Fruit fly (Drosophila melanogaster): ENCODE data around the gene CG10375.
A peak's percentile ranks its signal among the peaks of the same experiment; 100 is the strongest.

CG10375 gene

dm6 chr3R:23767417-23767853 lies at the start of gene CG10375, which contains the start of gene CG10214 (continued):
- TF ChIP-seq run (tag; optimal IDR thresholded peaks at IDR 0.05) (no peak), trh (GFP tag; optimal IDR thresholded peaks at IDR 0.05) (peak; percentile 41), CG15514 (GFP tag; optimal IDR thresholded peaks at IDR 0.05) (peak; percentile 72), CG3163 (GFP tag; optimal IDR thresholded peaks at IDR 0.05) (peak; percentile 47), CG6854 (GFP tag; optimal IDR thresholded peaks at IDR 0.05) (peak; percentile 28), CG15011 (GFP tag; optimal IDR thresholded peaks at IDR 0.05) (no peak), vnd (GFP tag; IDR thresholded peaks at IDR 0.05; ENCODE audit: partially characterized antibody) (no peak), fd102C (GFP tag; optimal IDR thresholded peaks at IDR 0.05) (peak; percentile 15), da (GFP tag; optimal IDR thresholded peaks at IDR 0.05) (peak; percentile 71), lov (optimal IDR thresholded peaks at IDR 0.05) (no peak), lov (GFP tag; IDR thresholded peaks at IDR 0.05) (peak; percentile 74; the same call in 1 of the 3 replicates), wor (GFP tag; IDR thresholded peaks at IDR 0.05) (peak; percentile 44; the same call in 1 of the 2 replicates), dmrt99B (tag; optimal IDR thresholded peaks at IDR 0.05) (peak; percentile 46), CG3281 (GFP tag; optimal IDR thresholded peaks at IDR 0.05) (peak; percentile 70), CG31224 (GFP tag; IDR thresholded peaks at IDR 0.05) (no peak), CG3847 (GFP tag; IDR thresholded peaks at IDR 0.05) (peak; percentile 82), luna (GFP tag; optimal IDR thresholded peaks at IDR 0.05) (peak; percentile 18), CG18262 (tag; optimal IDR thresholded peaks at IDR 0.05) (peak; percentile 64), zfh2 (GFP tag; optimal IDR thresholded peaks at IDR 0.05) (peak; percentile 82), Lpt (GFP tag; optimal IDR thresholded peaks at IDR 0.05) (no peak), Neu2 (GFP tag; optimal IDR thresholded peaks at IDR 0.05; ENCODE audit: borderline replicate concordance) (peak; percentile 64), CG18476 (GFP tag; optimal IDR thresholded peaks at IDR 0.05) (peak; percentile 46), Jarid2 (GFP tag; optimal IDR thresholded peaks at IDR 0.05) (no peak), tna (GFP tag; IDR thresholded peaks at IDR 0.05; ENCODE audit: partially characterized antibody) (no peak), CG42726 (GFP tag; IDR thresholded peaks at IDR 0.05; ENCODE audit: partially characterized antibody) (no peak), CG3838 (GFP tag; optimal IDR thresholded peaks at IDR 0.05) (peak; percentile 34), CG2199 (GFP tag; IDR thresholded peaks at IDR 0.05) (0 out of 3 replicates have a peak, but pooled peaks have one; percentile 42), oc (tag; optimal IDR thresholded peaks at IDR 0.05) (no peak), CG13424 (tag; optimal IDR thresholded peaks at IDR 0.05) (peak; percentile 68), Drgx (GFP tag; IDR thresholded peaks at IDR 0.05) (peak; percentile 47; the same call in 1 of the 2 replicates)

- TF ChIP-seq sd (tag; optimal IDR thresholded peaks at IDR 0.05) (peak; percentile 65), Nf-YB (GFP tag; optimal IDR thresholded peaks at IDR 0.05) (peak; percentile 80), Ets65A (GFP tag) (peak; percentile 92), peb (GFP tag; IDR thresholded peaks at IDR 0.05) (no peak), abd-A (tag; optimal IDR thresholded peaks at IDR 0.05) (peak; percentile 1), gfzf (GFP tag; optimal IDR thresholded peaks at IDR 0.05) (no peak), NK7.1 (GFP tag; optimal IDR thresholded peaks at IDR 0.05) (no peak), CG4328 (GFP tag; optimal IDR thresholded peaks at IDR 0.05) (peak; percentile 50), Rx (GFP tag; IDR thresholded peaks at IDR 0.05) (no peak), CG17361 (GFP tag; IDR thresholded peaks at IDR 0.05) (no peak), Nf-YC (tag; optimal IDR thresholded peaks at IDR 0.05) (peak; percentile 59), chinmo (GFP tag; IDR thresholded peaks at IDR 0.05; ENCODE audit: partially characterized antibody) (0 out of 4 replicates have a peak, but pooled peaks have one; percentile 15), z (GFP tag; IDR thresholded peaks at IDR 0.05) (peak; percentile 92)
Measured at dm6 chr3R:23718297-23718941, 49.1 kb upstream of the CG10375 start, which contains the start of gene nau. TSS of gene nau (minus strand) at chr3R:23718357.

All from whole organism, embryonic.